Fruit fly (Drosophila melanogaster) whole organism, embryonic: ENCODE results near the gene CG32099.

Experiments
- B-H1 ChIP-seq: fragments of 200-800 bp; sonication (Bioruptor generic); IDR thresholded peaks from 3 replicates; pipeline ENCODE4 v1.3.6; 2022; ENCODE audit warnings: missing biosample characterization, missing genetic modification characterization
- CG12071 ChIP-seq: fragments of 200-800 bp; sonication (Bioruptor generic); optimal IDR thresholded peaks from 3 replicates; lab custom pipeline; 2018; ENCODE audit warnings: missing biosample characterization, mild to moderate bottlenecking, missing genetic modification characterization
- Hr39 ChIP-seq: fragments of >200 bp; optimal IDR thresholded peaks from 2 replicates; lab custom pipeline; 2017
- ase ChIP-seq: fragments of 200-800 bp; sonication (Bioruptor generic); IDR thresholded peaks from 3 replicates; pipeline ENCODE4 v1.3.6; 2022; ENCODE audit warnings: missing biosample characterization, missing genetic modification characterization

- no peak for TF ChIP-seq ase (GFP tag; lab: Robert Waterston, UW)
- TF ChIP-seq Hr39 (lab: Kevin White, UChicago), result no peak
- no peak for TF ChIP-seq B-H1 (GFP tag; lab: Robert Waterston, UW)
- no peak for TF ChIP-seq CG12071
These were observed 48.4 kb downstream of the CG32099 start, which contains the start of gene CG11529 for dm6 chr3L:12197491-12197890.
